Worm (Caenorhabditis elegans): ENCODE results near the gene ttr-6.

ttr-6 gene

ce11 chrX:6553634-6554033, 43.3 kb downstream of the ttr-6 start:
- TF ChIP-seq unc-62 (GFP tag; optimal IDR thresholded peaks at IDR 0.05): no peak

- TF ChIP-seq unc-62 (GFP tag; optimal IDR thresholded peaks at IDR 0.05): no peak
Measured at ce11 chrX:6552806-6553337, 44.0 kb downstream of the ttr-6 start, which contains the start of gene svh-2. Gene svh-2 (plus strand): TSS chrX:6553287.

ce11 chrX:6551679-6552078, 45.2 kb downstream of the ttr-6 start:
- TF ChIP-seq unc-62 (GFP tag; optimal IDR thresholded peaks at IDR 0.05): no peak

- TF ChIP-seq unc-62 (GFP tag; optimal IDR thresholded peaks at IDR 0.05): no peak
Measured at ce11 chrX:6551073-6551652, 45.8 kb downstream of the ttr-6 start.

Data from whole organism, dauer.